Fruit fly (Drosophila melanogaster): Measurements from ENCODE around the gene CG8509.
"Not testable (repeated sequence)": the region's sequence is repeated elsewhere in the genome, so short reads cannot be mapped to it uniquely, and the experiment has no call there.

DNA sequence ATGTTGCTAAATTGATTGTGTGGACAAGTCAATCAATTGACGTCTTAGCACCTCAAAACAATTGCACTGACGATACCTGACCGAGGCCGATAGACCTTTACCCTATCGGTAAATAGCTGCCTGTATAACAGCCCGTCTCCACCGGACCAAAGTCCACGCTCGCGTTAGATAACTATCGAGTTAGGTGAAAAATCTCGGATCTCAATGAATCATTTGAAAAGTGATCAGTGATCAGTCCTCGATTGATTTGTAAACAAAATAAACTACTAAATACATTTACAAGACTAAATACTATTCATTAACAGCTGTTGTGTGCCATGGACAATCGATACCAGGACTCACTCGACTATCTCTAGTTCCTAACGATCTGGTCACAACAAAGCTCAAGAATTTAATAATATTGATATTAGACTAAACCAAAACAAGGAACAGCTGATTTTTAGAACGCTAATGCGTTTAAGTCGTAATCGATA lies 10.2 kb upstream of the CG8509 start, which contains the start of the genes sordd2 and CG15602:
- not testable (repeated sequence) for TF ChIP-seq CG8301 (tag; optimal IDR thresholded peaks at IDR 0.05); Pif1B (GFP tag; optimal IDR thresholded peaks at IDR 0.05); CG12605 (GFP tag; IDR thresholded peaks at IDR 0.05); EcR (GFP tag; optimal IDR thresholded peaks at IDR 0.05); CG15710 (tag; optimal IDR thresholded peaks at IDR 0.05); CG13204 (GFP tag; optimal IDR thresholded peaks at IDR 0.05); CG17806 (tag; optimal IDR thresholded peaks at IDR 0.05); gl (tag; optimal IDR thresholded peaks at IDR 0.05); CG8159 (tag; optimal IDR thresholded peaks at IDR 0.05)

Data from whole organism, pupa.